Worm (Caenorhabditis elegans) whole organism, L3 larva: Measurements from ENCODE around the gene ZC395.4.
A peak's percentile ranks its signal among the peaks of the same experiment; 100 is the strongest.

ENCODE experiments used
- aly-2 ChIP-seq: fragments of 150-350 bp; optimal IDR thresholded peaks from 2 replicates; lab custom pipeline; 2014; ENCODE audit warnings: missing biosample characterization, missing genetic modification characterization
- ama-1 ChIP-seq: fragments of 150-350 bp; optimal IDR thresholded peaks from 2 replicates; lab custom pipeline; 2018
- ceh-16 ChIP-seq: sonication (generic microtip); optimal IDR thresholded peaks from 2 replicates; lab custom pipeline; 2017; ENCODE audit warnings: missing biosample characterization, missing genetic modification characterization
- ceh-82 ChIP-seq: fragments of 150-350 bp; optimal IDR thresholded peaks from 2 replicates; lab custom pipeline; 2014; ENCODE audit warnings: missing biosample characterization, missing genetic modification characterization
- egl-5 ChIP-seq: fragments of 150-350 bp; optimal IDR thresholded peaks from 2 replicates; lab custom pipeline; 2017; ENCODE audit warnings: missing biosample characterization, missing genetic modification reagents, missing genetic modification characterization, inconsistent platforms
- elt-2 ChIP-seq: sonication (generic microtip); optimal IDR thresholded peaks from 2 replicates; lab custom pipeline; 2016; ENCODE audit warnings: missing genetic modification reagents, mild to moderate bottlenecking, missing genetic modification characterization, missing compliant biosample characterization
- elt-3 ChIP-seq, 3 experiments: fragments of 150-350 bp in 1 of 3; sonication (generic microtip) in 2 of 3; optimal IDR thresholded peaks; 2 replicates in 2 of 3; 4 replicates in 1 of 3; lab custom pipeline; 2014 to 2017; ENCODE audit warnings: missing biosample characterization in 3 of 3, missing genetic modification characterization in 3 of 3
- eor-1 ChIP-seq, 2 experiments: fragments of 150-350 bp; optimal IDR thresholded peaks; 2 replicates each; lab custom pipeline; 2014 to 2018; ENCODE audit warnings: missing biosample characterization in 2 of 2, missing genetic modification characterization in 2 of 2
- fkh-2 ChIP-seq: fragments of 150-350 bp; optimal IDR thresholded peaks from 2 replicates; lab custom pipeline; 2014; ENCODE audit warnings: missing biosample characterization, missing genetic modification reagents, missing genetic modification characterization
- fos-1 ChIP-seq: fragments of 150-350 bp; optimal IDR thresholded peaks from 2 replicates; lab custom pipeline; 2014; ENCODE audit warnings: missing biosample characterization, missing genetic modification characterization
- hmg-11 ChIP-seq: sonication (generic microtip); optimal IDR thresholded peaks from 2 replicates; lab custom pipeline; 2016; ENCODE audit warnings: missing genetic modification characterization, missing compliant biosample characterization
- jun-1 ChIP-seq: fragments of 150-350 bp; optimal IDR thresholded peaks from 2 replicates; lab custom pipeline; 2014; ENCODE audit warnings: missing biosample characterization, missing genetic modification reagents, missing genetic modification characterization
- lin-15B ChIP-seq: fragments of 150-350 bp; optimal IDR thresholded peaks from 2 replicates; lab custom pipeline; 2014; ENCODE audit warnings: missing biosample characterization, missing genetic modification characterization
- lin-39 ChIP-seq: fragments of 150-350 bp; optimal IDR thresholded peaks from 2 replicates; lab custom pipeline; 2018; ENCODE audit warnings: missing biosample characterization, missing genetic modification reagents, missing genetic modification characterization
- lsy-12 ChIP-seq: sonication (generic microtip); optimal IDR thresholded peaks from 2 replicates; lab custom pipeline; 2016; ENCODE audit warnings: mild to moderate bottlenecking, missing genetic modification characterization, missing compliant biosample characterization
- mdl-1 ChIP-seq: fragments of 150-350 bp; optimal IDR thresholded peaks from 2 replicates; lab custom pipeline; 2014; ENCODE audit warnings: missing biosample characterization, missing genetic modification characterization
- mml-1 ChIP-seq: fragments of 150-350 bp; sonication (generic microtip); optimal IDR thresholded peaks from 3 replicates; lab custom pipeline; 2014; ENCODE audit warnings: missing biosample characterization, missing genetic modification characterization
- nfya-1 ChIP-seq: sonication (generic microtip); optimal IDR thresholded peaks from 2 replicates; lab custom pipeline; 2017; ENCODE audit warnings: missing genetic modification characterization, mild to moderate bottlenecking, missing compliant biosample characterization, antibody characterized with exemption, moderate library complexity; ENCODE audit not compliant: insufficient read depth
- nhr-11 ChIP-seq: fragments of 150-350 bp; optimal IDR thresholded peaks from 2 replicates; lab custom pipeline; 2014; ENCODE audit warnings: missing biosample characterization, missing genetic modification characterization
- nhr-23 ChIP-seq: fragments of 150-350 bp; optimal IDR thresholded peaks from 2 replicates; lab custom pipeline; 2014; ENCODE audit warnings: missing biosample characterization, missing genetic modification reagents, missing genetic modification characterization
- nhr-237 ChIP-seq: fragments of 150-350 bp; optimal IDR thresholded peaks from 2 replicates; lab custom pipeline; 2014; ENCODE audit warnings: missing biosample characterization, missing genetic modification characterization
- nhr-28 ChIP-seq: fragments of 150-350 bp; optimal IDR thresholded peaks from 2 replicates; lab custom pipeline; 2014; ENCODE audit warnings: missing biosample characterization, missing genetic modification characterization
- nhr-43 ChIP-seq: sonication (generic microtip); optimal IDR thresholded peaks from 2 replicates; lab custom pipeline; 2016; ENCODE audit warnings: mild to moderate bottlenecking, missing genetic modification characterization, missing compliant biosample characterization; ENCODE audit not compliant: poor library complexity, severe bottlenecking
- nhr-76 ChIP-seq: fragments of 150-350 bp; sonication (generic microtip); optimal IDR thresholded peaks from 5 replicates; lab custom pipeline; 2014; ENCODE audit warnings: missing biosample characterization, missing genetic modification characterization
- nhr-77 ChIP-seq: fragments of 150-350 bp; optimal IDR thresholded peaks from 2 replicates; lab custom pipeline; 2014; ENCODE audit warnings: missing biosample characterization, missing genetic modification characterization
- pha-4 ChIP-seq: fragments of 150-350 bp; optimal IDR thresholded peaks from 2 replicates; lab custom pipeline; 2014; ENCODE audit warnings: missing biosample characterization, missing genetic modification reagents, missing genetic modification characterization
- pqm-1 ChIP-seq: fragments of 150-350 bp; optimal IDR thresholded peaks from 2 replicates; lab custom pipeline; 2017; ENCODE audit warnings: missing biosample characterization, missing genetic modification characterization, inconsistent platforms
- tbx-2 ChIP-seq: sonication (generic microtip); optimal IDR thresholded peaks from 2 replicates; lab custom pipeline; 2016; ENCODE audit warnings: mild to moderate bottlenecking, missing genetic modification characterization, missing compliant biosample characterization
- unc-39 ChIP-seq: sonication (generic microtip); optimal IDR thresholded peaks from 4 replicates; lab custom pipeline; 2017; ENCODE audit warnings: missing biosample characterization, missing genetic modification characterization
- ztf-11 ChIP-seq: fragments of 150-350 bp; optimal IDR thresholded peaks from 2 replicates; lab custom pipeline; 2014; ENCODE audit warnings: missing biosample characterization, missing genetic modification characterization
- ztf-4 ChIP-seq: fragments of 150-350 bp; optimal IDR thresholded peaks from 2 replicates; lab custom pipeline; 2014; ENCODE audit warnings: missing biosample characterization, missing genetic modification characterization

ZC395.4 gene

ce11 chrIII:5290230-5290629 lies 20.3 kb downstream of the ZC395.4 start:
- no peak for TF ChIP-seq jun-1 (tag; lab: Kevin White, UChicago)
- no peak for TF ChIP-seq eor-1 (tag; optimal IDR thresholded peaks at IDR 0.05; lab: Kevin White, UChicago)
- TF ChIP-seq nhr-77 (tag; lab: Kevin White, UChicago), result no peak
- no peak for TF ChIP-seq fkh-2 (tag; lab: Kevin White, UChicago)
- no peak for TF ChIP-seq egl-5 (tag; lab: Kevin White, UChicago)
- no peak for TF ChIP-seq elt-2 (tag; lab: Kevin White, UChicago)
- no peak for TF ChIP-seq ceh-16 (tag; lab: Kevin White, UChicago)
- no peak for TF ChIP-seq ztf-11 (tag; lab: Kevin White, UChicago)

DNA sequence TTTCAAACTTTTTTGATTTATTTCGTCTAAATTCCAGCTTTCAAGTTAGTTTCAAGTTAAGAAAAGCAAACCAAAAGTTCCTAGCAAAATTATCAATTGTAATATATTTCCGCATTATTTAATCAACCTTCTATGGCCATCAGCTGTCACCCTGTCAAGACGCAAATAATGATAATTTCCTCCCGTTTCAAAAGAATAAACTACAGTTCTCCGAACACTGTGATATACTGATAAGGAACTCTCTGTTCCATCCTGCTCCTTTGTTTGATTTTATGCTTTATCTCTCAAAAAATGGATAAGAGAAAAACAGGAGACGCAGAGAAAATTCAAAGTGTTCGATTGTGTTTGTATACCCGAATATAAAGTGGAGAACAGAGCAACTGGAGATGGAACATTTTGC lies 21.4 kb downstream of the ZC395.4 start:
- TF ChIP-seq fos-1 (tag; lab: Kevin White, UChicago) (no peak), ceh-82 (no peak), ztf-11 (tag; lab: Kevin White, UChicago) (no peak), pha-4 (no peak), elt-2 (tag; lab: Kevin White, UChicago) (peak; percentile 89), ama-1 (lab: Kevin White, UChicago) (no peak), pqm-1 (peak; percentile 77), mdl-1 (tag; lab: Kevin White, UChicago) (no peak), ceh-16 (tag; lab: Kevin White, UChicago) (no peak), aly-2 (tag; lab: Kevin White, UChicago) (no peak), elt-3 (tag; optimal IDR thresholded peaks at IDR 0.05; lab: Kevin White, UChicago) (no peak), lin-15B (tag; lab: Kevin White, UChicago) (no peak), nhr-23 (tag; lab: Kevin White, UChicago) (no peak), fkh-2 (tag; lab: Kevin White, UChicago) (no peak)

- no peak for TF ChIP-seq fkh-2 (tag; lab: Kevin White, UChicago)
- TF ChIP-seq, all 47 proteins: peak for 0
Measured at ce11 chrIII:5294281-5294680, 24.4 kb downstream of the ZC395.4 start.

DNA sequence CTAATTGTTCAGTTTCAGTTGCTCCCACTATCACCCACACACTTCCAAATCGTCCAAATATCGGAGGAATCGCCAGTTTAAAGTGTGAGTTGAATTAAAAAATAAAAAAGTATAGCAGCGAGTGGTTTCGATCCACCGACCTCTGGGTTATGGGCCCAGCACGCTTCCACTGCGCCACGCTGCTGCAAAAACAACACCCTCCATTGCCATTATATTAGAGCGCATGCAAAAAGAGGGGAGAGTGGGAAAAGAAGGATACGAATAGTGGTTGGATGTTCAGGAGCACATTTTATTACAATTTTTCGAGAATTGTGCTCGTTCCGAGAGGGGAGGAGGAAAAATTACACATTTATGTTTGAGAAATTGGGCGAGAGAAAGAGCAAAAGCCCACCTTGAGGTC lies 25.0 kb downstream of the ZC395.4 start:
- TF ChIP-seq pha-4 (peak; percentile 47), ama-1 (lab: Kevin White, UChicago) (peak; percentile 25), lin-39 (tag; lab: Kevin White, UChicago) (peak; percentile 46), nhr-43 (tag; lab: Kevin White, UChicago) (peak; percentile 14), nhr-77 (tag; lab: Kevin White, UChicago) (no peak), lsy-12 (tag; lab: Kevin White, UChicago) (peak; percentile 61), nfya-1 (peak; percentile 53), mml-1 (tag; lab: Kevin White, UChicago) (no peak), unc-39 (tag; lab: Kevin White, UChicago) (no peak), nhr-76 (no peak), ztf-11 (tag; lab: Kevin White, UChicago) (no peak), lin-15B (tag; lab: Kevin White, UChicago) (peak; percentile 26), egl-5 (tag; lab: Kevin White, UChicago) (peak; percentile 6), hmg-11 (tag; lab: Kevin White, UChicago) (peak; percentile 33), elt-2 (tag; lab: Kevin White, UChicago) (peak; percentile 36), tbx-2 (tag; lab: Kevin White, UChicago) (peak; percentile 40), pqm-1 (peak; percentile 9)

DNA sequence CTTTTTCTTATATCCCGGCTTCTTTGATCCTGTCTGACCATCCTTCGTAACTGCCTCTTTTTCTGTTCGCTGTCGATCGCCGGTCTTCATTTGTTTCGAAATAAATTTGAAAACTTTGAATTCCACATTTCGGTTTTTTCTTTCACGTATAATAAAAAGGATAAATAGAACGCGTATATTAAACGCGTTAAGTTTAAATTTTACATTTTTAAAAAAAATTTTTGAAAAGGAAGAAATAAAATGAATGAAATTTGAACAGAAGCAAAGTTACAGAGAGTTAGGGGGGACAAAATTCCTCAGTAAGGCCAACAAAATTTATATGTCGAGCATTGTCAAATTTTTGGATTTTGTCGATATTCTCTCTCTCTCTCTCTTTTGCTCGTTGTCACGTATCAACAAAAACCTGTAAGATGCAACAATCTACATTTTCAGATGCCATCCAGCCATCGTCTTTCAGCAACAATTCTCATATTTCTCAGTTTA lies 31.9 kb downstream of the ZC395.4 start, which contains the start of the genes T15B12.2 and F52C9.5:
Gene T15B12.2 (minus strand): TSS at position 101 of the 483 bp plus-strand sequence.
Gene F52C9.5 (plus strand): TSS at position 433 of the 483 bp plus-strand sequence.
- no peak for TF ChIP-seq nhr-11 (tag; lab: Kevin White, UChicago)
- no peak for TF ChIP-seq ceh-82
- TF ChIP-seq ama-1 (lab: Kevin White, UChicago), result no peak
- TF ChIP-seq ceh-16 (tag; lab: Kevin White, UChicago), result no peak
- TF ChIP-seq ztf-11 (tag; lab: Kevin White, UChicago), result no peak
- no peak for TF ChIP-seq pha-4
- TF ChIP-seq lin-39 (tag; lab: Kevin White, UChicago), result no peak
- no peak for TF ChIP-seq nhr-237 (tag; lab: Kevin White, UChicago)
- no peak for TF ChIP-seq unc-39 (tag; lab: Kevin White, UChicago)
- TF ChIP-seq nhr-28 (tag; lab: Kevin White, UChicago), result no peak
- TF ChIP-seq tbx-2 (tag; lab: Kevin White, UChicago), result no peak
- TF ChIP-seq mml-1 (tag; lab: Kevin White, UChicago), result no peak
- no peak for TF ChIP-seq ztf-4 (tag; lab: Kevin White, UChicago)
